Fruit fly (Drosophila melanogaster) whole organism, embryonic: Measurements from ENCODE around the gene CARPA.

Source experiments
- Ada2b ChIP-seq: fragments of 200-800 bp; sonication (Bioruptor generic); IDR thresholded peaks from 2 replicates; pipeline ENCODE4 v1.3.6; 2022; ENCODE audit warnings: missing biosample characterization, missing genetic modification characterization
- Atf-2 ChIP-seq: fragments of 200-800 bp; sonication (Bioruptor generic); optimal IDR thresholded peaks from 2 replicates; lab custom pipeline; 2016; ENCODE audit warnings: missing biosample characterization, missing genetic modification characterization
- Atf3 ChIP-seq: fragments of 200-800 bp; sonication (Bioruptor generic); optimal IDR thresholded peaks from 3 replicates; lab custom pipeline; 2016; ENCODE audit warnings: missing biosample characterization, missing genetic modification characterization
- B-H2 ChIP-seq: fragments of 200-800 bp; sonication (Bioruptor generic); optimal IDR thresholded peaks from 2 replicates; lab custom pipeline; 2018; ENCODE audit warnings: missing biosample characterization, mild to moderate bottlenecking, missing genetic modification characterization
- CG10209 ChIP-seq: fragments of 200-800 bp; sonication (Bioruptor generic); optimal IDR thresholded peaks from 3 replicates; lab custom pipeline; 2017; ENCODE audit warnings: missing biosample characterization, mild to moderate bottlenecking, missing genetic modification characterization, missing genetic modification reagents
- CG10979 ChIP-seq: fragments of 200-800 bp; sonication (Bioruptor generic); optimal IDR thresholded peaks from 2 replicates; lab custom pipeline; 2018; ENCODE audit warnings: missing biosample characterization, mild to moderate bottlenecking, missing genetic modification characterization, moderate library complexity
- CG15269 ChIP-seq: fragments of 200-800 bp; sonication (Bioruptor generic); optimal IDR thresholded peaks from 2 replicates; lab custom pipeline; 2018; ENCODE audit warnings: missing biosample characterization, mild to moderate bottlenecking, missing genetic modification characterization, moderate library complexity
- CG16863 ChIP-seq: fragments of 200-800 bp; sonication (Bioruptor generic); optimal IDR thresholded peaks from 3 replicates; lab custom pipeline; 2016; ENCODE audit warnings: missing biosample characterization, missing genetic modification characterization
- CG2202 ChIP-seq: fragments of 200-800 bp; sonication (Bioruptor generic); optimal IDR thresholded peaks from 2 replicates; lab custom pipeline; 2018; ENCODE audit warnings: missing biosample characterization, mild to moderate bottlenecking, missing genetic modification characterization
- CG3163 ChIP-seq: fragments of 200-800 bp; sonication (Bioruptor generic); optimal IDR thresholded peaks from 3 replicates; lab custom pipeline; 2016; ENCODE audit warnings: missing biosample characterization, missing genetic modification characterization
- CG6854 ChIP-seq: fragments of 200-800 bp; sonication (Bioruptor generic); optimal IDR thresholded peaks from 3 replicates; lab custom pipeline; 2017; ENCODE audit warnings: missing biosample characterization, mild to moderate bottlenecking, missing genetic modification characterization
- CG8478 ChIP-seq: fragments of >200 bp; optimal IDR thresholded peaks from 2 replicates; lab custom pipeline; 2018
- H15 ChIP-seq: fragments of 200-800 bp; sonication (Bioruptor generic); IDR thresholded peaks from 3 replicates; pipeline ENCODE4 v1.3.6; 2022; ENCODE audit warnings: missing biosample characterization, missing genetic modification characterization
- Hr78 ChIP-seq, 2 experiments: fragments of 200-800 bp in 1 of 2; fragments of >200 bp in 1 of 2; sonication (Bioruptor generic) in 1 of 2; optimal IDR thresholded peaks; 2 replicates each; lab custom pipeline; 2017 to 2019; ENCODE audit warnings: missing biosample characterization in 2 of 2, missing genetic modification characterization in 2 of 2, mild to moderate bottlenecking in 1 of 2, moderate library complexity in 1 of 2
- Lpt ChIP-seq: fragments of >200 bp; optimal IDR thresholded peaks from 2 replicates; lab custom pipeline; 2018; ENCODE audit warnings: missing biosample characterization, missing genetic modification characterization
- Mad ChIP-seq: fragments of 200-800 bp; sonication (Bioruptor generic); optimal IDR thresholded peaks from 2 replicates; lab custom pipeline; 2016; ENCODE audit warnings: missing biosample characterization, missing genetic modification characterization
- Myb ChIP-seq: fragments of 200-800 bp; sonication (Bioruptor generic); optimal IDR thresholded peaks from 2 replicates; lab custom pipeline; 2016; ENCODE audit warnings: missing biosample characterization, missing genetic modification characterization
- NFAT ChIP-seq: fragments of 200-800 bp; sonication (Bioruptor generic); IDR thresholded peaks from 2 replicates; pipeline ENCODE4 v1.3.6; 2022; ENCODE audit warnings: missing biosample characterization, missing genetic modification characterization
- Nf-YC ChIP-seq: fragments of 200-800 bp; optimal IDR thresholded peaks from 3 replicates; lab custom pipeline; 2019; ENCODE audit warnings: missing biosample characterization, mild to moderate bottlenecking, missing genetic modification characterization, moderate library complexity
- TFAM ChIP-seq: fragments of 200-800 bp; sonication (Bioruptor generic); optimal IDR thresholded peaks from 2 replicates; lab custom pipeline; 2017; ENCODE audit warnings: missing biosample characterization, missing genetic modification characterization, inconsistent platforms
- abd-A ChIP-seq: fragments of 200-800 bp; sonication (Bioruptor generic); optimal IDR thresholded peaks from 3 replicates; lab custom pipeline; 2019; ENCODE audit warnings: missing biosample characterization, mild to moderate bottlenecking, missing genetic modification characterization, moderate library complexity
- esg ChIP-seq: fragments of 200-800 bp; sonication (Bioruptor generic); conservative IDR thresholded peaks from 2 replicates; pipeline ENCODE4 v1.3.6; 2022; ENCODE audit warnings: missing biosample characterization, missing genetic modification characterization
- exex ChIP-seq: fragments of 200-800 bp; sonication (Bioruptor generic); optimal IDR thresholded peaks from 4 replicates; lab custom pipeline; 2018; ENCODE audit warnings: missing biosample characterization, mild to moderate bottlenecking, missing genetic modification characterization, moderate library complexity
- fu2 ChIP-seq: fragments of 200-800 bp; sonication (Bioruptor generic); optimal IDR thresholded peaks from 2 replicates; lab custom pipeline; 2016; ENCODE audit warnings: missing biosample characterization, missing genetic modification characterization
- gcm ChIP-seq: fragments of 200-800 bp; sonication (Bioruptor generic); optimal IDR thresholded peaks from 2 replicates; lab custom pipeline; 2019; ENCODE audit warnings: missing biosample characterization, mild to moderate bottlenecking, missing genetic modification characterization, moderate library complexity
- hth ChIP-seq: fragments of >200 bp; optimal IDR thresholded peaks from 2 replicates; lab custom pipeline; 2017; ENCODE audit warnings: inconsistent platforms
- lov ChIP-seq, 2 experiments: fragments of 200-800 bp in 1 of 2; fragments of >200 bp in 1 of 2; sonication (Bioruptor generic) in 1 of 2; IDR thresholded peaks in 1 of 2; optimal IDR thresholded peaks in 1 of 2; 2 replicates in 1 of 2; 3 replicates in 1 of 2; pipeline versions ENCODE4 v1.3.6 to Lab custom; 2017 to 2022; ENCODE audit warnings: missing biosample characterization in 1 of 2, missing genetic modification characterization in 1 of 2
- odd ChIP-seq: fragments of 200-800 bp; sonication (Bioruptor generic); optimal IDR thresholded peaks from 2 replicates; lab custom pipeline; 2017; ENCODE audit warnings: missing biosample characterization, mild to moderate bottlenecking, missing genetic modification characterization
- onecut ChIP-seq: fragments of 200-800 bp; sonication (Bioruptor generic); IDR thresholded peaks from 2 replicates; pipeline ENCODE4 v1.3.6; 2022; ENCODE audit warnings: missing biosample characterization, missing genetic modification characterization
- peb ChIP-seq: fragments of 200-800 bp; sonication (Bioruptor generic); IDR thresholded peaks from 2 replicates; pipeline ENCODE4 v1.3.6; 2022; ENCODE audit warnings: missing biosample characterization, missing genetic modification characterization
- sob ChIP-seq: fragments of 200-800 bp; sonication (Bioruptor generic); IDR thresholded peaks from 2 replicates; pipeline ENCODE4 v1.3.6; 2022; ENCODE audit warnings: missing biosample characterization, missing genetic modification characterization
- tap ChIP-seq: fragments of 200-800 bp; optimal IDR thresholded peaks from 3 replicates; lab custom pipeline; 2019; ENCODE audit warnings: missing biosample characterization, mild to moderate bottlenecking, missing genetic modification characterization, moderate library complexity
- wdn ChIP-seq: fragments of 200-800 bp; sonication (Bioruptor generic); IDR thresholded peaks from 2 replicates; pipeline ENCODE4 v1.3.6; 2022; ENCODE audit warnings: missing biosample characterization, missing genetic modification characterization

The CARPA gene

DNA sequence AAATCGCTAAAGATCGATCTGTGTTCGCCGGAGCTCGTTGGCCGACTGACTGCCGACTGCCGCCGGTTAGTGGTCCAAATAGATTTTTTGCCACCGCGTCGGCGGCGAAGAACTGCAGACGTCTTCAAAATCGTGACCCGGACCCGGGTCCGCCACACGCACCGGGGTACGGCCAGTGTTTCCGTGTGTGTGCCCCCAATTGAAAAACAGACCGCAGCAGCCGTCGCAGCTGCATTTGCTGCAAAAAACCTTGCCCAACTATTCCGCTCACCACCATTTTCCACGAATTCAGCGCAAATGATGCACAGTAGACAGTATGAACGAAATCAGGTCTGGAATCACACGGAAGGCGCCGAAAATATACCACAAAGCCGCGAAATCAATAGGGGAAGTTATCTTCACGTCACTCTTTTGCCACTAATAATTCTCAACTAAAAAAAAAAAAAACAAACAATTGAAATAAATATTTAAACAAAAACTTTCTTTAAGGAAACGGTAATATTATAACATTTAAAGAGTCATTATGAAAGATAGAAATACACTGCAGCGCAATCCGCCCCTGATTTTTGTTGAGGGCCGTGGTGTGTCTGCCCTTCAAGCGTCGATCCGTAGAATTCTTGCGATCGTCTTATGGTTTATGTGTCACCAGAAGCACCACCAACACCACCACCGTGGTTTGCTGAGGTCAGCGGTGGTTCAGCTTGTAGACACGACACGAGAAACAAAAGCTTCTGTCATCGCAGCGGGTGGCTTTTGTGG lies 47.4 kb downstream of the CARPA start, which contains the start of gene dec:
TSS of gene dec (minus strand) at position 51 of the 759 bp plus-strand sequence.
- TF ChIP-seq peb (GFP tag; lab: Robert Waterston, UW), result no peak

DNA sequence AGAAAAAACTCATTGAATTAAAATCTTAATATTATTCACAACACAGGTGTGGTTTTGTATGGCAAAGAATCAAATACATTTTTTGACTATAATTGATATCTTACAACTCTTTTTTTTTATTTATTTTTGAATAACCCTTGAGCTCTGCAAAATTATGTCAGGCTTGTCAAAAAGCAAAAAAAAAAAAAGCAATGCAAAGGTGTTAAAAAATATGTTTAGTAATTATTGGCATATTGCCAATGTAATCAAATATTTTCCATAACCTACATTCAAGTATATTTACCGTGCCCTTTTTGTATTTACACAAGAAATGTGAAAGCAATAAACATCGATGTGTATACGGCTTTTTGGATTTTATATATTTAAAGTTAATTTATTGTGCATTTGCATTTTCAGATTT lies 48.1 kb downstream of the CARPA start, which contains the start of gene Ir7c:
TSS of gene Ir7c (plus strand) at position 301 of the 400 bp plus-strand sequence.
- TF ChIP-seq CG10979 (tag; lab: Kevin White, UChicago) (no peak), onecut (GFP tag; lab: Robert Waterston, UW) (no peak), Atf3 (GFP tag; lab: Kevin White, UChicago) (no peak), hth (lab: Kevin White, UChicago) (no peak), CG10209 (no peak), TFAM (GFP tag; lab: Kevin White, UChicago) (no peak), tap (tag; lab: Kevin White, UChicago) (no peak), CG2202 (no peak), abd-A (no peak), B-H2 (GFP tag; lab: Kevin White, UChicago) (no peak), Atf-2 (GFP tag; lab: Kevin White, UChicago) (no peak), esg (GFP tag; lab: Robert Waterston, UW) (no peak), CG16863 (no peak)

dm6 chrX:7878736-7879135 lies 52.7 kb downstream of the CARPA start, which contains the start of gene Ir7d:
Gene Ir7d (minus strand): TSS chrX:7878836.
- TF ChIP-seq gcm, result no peak
- TF ChIP-seq exex (tag; lab: Kevin White, UChicago), result no peak
- no peak for TF ChIP-seq Lpt (GFP tag; lab: Kevin White, UChicago)
- TF ChIP-seq lov (optimal IDR thresholded peaks at IDR 0.05; lab: Kevin White, UChicago), result no peak
- no peak for TF ChIP-seq lov (GFP tag; IDR thresholded peaks at IDR 0.05; lab: Robert Waterston, UW)
- TF ChIP-seq wdn (GFP tag; lab: Robert Waterston, UW), result no peak

dm6 chrX:7881579-7881978 lies 55.6 kb downstream of the CARPA start, which contains the start of gene Ir7e:
Gene Ir7e (minus strand): TSS chrX:7881679.
- TF ChIP-seq CG15269 (tag; lab: Kevin White, UChicago), result no peak
- no peak for TF ChIP-seq Nf-YC
- no peak for TF ChIP-seq NFAT (GFP tag; lab: Robert Waterston, UW)
- TF ChIP-seq odd (GFP tag; lab: Kevin White, UChicago), result no peak
- TF ChIP-seq sob (GFP tag; lab: Robert Waterston, UW), result no peak
- no peak for TF ChIP-seq H15 (GFP tag; lab: Robert Waterston, UW)
- no peak for TF ChIP-seq Mad (GFP tag; lab: Kevin White, UChicago)

dm6 chrX:7883926-7884325 lies 57.9 kb downstream of the CARPA start, which contains the start of gene Ir7f:
Gene Ir7f (minus strand): TSS chrX:7884026.
- TF ChIP-seq CG8478 (lab: Kevin White, UChicago) (no peak), fu2 (GFP tag; lab: Kevin White, UChicago) (no peak), Atf3 (GFP tag; lab: Kevin White, UChicago) (no peak), CG6854 (GFP tag; lab: Kevin White, UChicago) (no peak), Myb (GFP tag; lab: Kevin White, UChicago) (no peak), CG3163 (GFP tag; lab: Kevin White, UChicago) (no peak), Hr78 (GFP tag; optimal IDR thresholded peaks at IDR 0.05; lab: Kevin White, UChicago) (no peak), Ada2b (no peak)
